Fruit fly (Drosophila melanogaster): ENCODE measurements around the gene Or83c.

Gene Or83c

DNA sequence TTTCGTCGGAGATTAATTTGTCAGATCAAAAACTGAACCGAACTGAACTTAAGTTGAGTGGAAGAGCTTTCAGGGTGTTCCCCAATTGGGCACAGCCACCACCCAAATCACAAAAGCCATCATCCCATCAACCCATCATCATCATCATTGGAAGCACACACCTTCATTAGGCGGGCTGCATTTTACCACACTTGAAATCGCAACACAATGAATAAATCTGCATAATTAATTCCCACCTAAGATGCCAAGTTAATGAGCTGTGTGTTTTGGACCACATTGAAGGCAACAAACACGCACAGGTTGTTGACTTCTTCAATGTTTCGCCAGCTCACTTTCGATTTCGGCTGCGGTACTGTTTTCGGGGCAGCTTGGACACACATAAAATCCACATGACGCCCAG, 27.1 kb upstream of the Or83c start:
- TF ChIP-seq Crg-1 (GFP tag; optimal IDR thresholded peaks at IDR 0.05) = no peak
- TF ChIP-seq CG33017 (tag; optimal IDR thresholded peaks at IDR 0.05) = no peak
- TF ChIP-seq CG7045 (GFP tag; optimal IDR thresholded peaks at IDR 0.05) = no peak
- no peak for TF ChIP-seq toe (GFP tag; optimal IDR thresholded peaks at IDR 0.05)
- no peak for TF ChIP-seq cic (GFP tag; optimal IDR thresholded peaks at IDR 0.05)
- no peak for TF ChIP-seq Mnt (GFP tag; optimal IDR thresholded peaks at IDR 0.05)
- TF ChIP-seq CG12768 (GFP tag; optimal IDR thresholded peaks at IDR 0.05) = no peak
- TF ChIP-seq Clk (GFP tag; optimal IDR thresholded peaks at IDR 0.05) = no peak

- TF ChIP-seq CG7101 (tag; optimal IDR thresholded peaks at IDR 0.05) (no peak), Mnt (GFP tag; optimal IDR thresholded peaks at IDR 0.05) (no peak), Crg-1 (GFP tag; optimal IDR thresholded peaks at IDR 0.05) (no peak), pad (GFP tag; optimal IDR thresholded peaks at IDR 0.05) (no peak), Hr96 (GFP tag; optimal IDR thresholded peaks at IDR 0.05) (no peak), CG11617 (GFP tag; optimal IDR thresholded peaks at IDR 0.05) (no peak), CG14711 (tag; optimal IDR thresholded peaks at IDR 0.05) (no peak), cic (GFP tag; optimal IDR thresholded peaks at IDR 0.05) (no peak), CG1620 (GFP tag; optimal IDR thresholded peaks at IDR 0.05) (no peak)
Measured at dm6 chr3R:6102726-6103125, 24.6 kb upstream of the Or83c start.

DNA sequence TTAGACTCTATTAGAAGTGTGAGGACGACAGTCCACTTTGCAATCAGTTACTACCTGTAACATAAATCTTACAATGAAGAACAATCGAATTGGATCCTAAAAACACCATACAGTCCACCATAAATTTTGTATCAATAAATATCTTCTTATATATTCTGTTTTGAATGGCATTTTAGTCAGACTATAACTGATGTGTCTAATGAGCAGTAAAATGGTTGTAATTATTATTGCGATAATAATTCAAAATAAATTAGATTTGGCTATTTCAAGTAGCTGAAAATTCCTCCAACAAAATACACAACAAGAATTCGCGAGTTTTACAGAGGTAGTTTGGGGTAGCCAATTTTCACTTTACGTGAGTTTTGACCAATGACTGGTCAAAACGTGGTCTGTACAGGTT, 24.2 kb upstream of the Or83c start:
- TF ChIP-seq Clk (GFP tag; optimal IDR thresholded peaks at IDR 0.05) (no peak), CG5204 (GFP tag; optimal IDR thresholded peaks at IDR 0.05) (no peak), toe (GFP tag; optimal IDR thresholded peaks at IDR 0.05) (no peak)

dm6 chr3R:6100764-6101163, 22.7 kb upstream of the Or83c start, which contains the start of gene Gasp:
TSS of gene Gasp (minus strand) at chr3R:6100887.
- TF ChIP-seq kay (GFP tag; ENCODE audit: borderline replicate concordance) (no peak), ovo (GFP tag; optimal IDR thresholded peaks at IDR 0.05) (peak; percentile 2), Clk (GFP tag; optimal IDR thresholded peaks at IDR 0.05) (no peak)

- TF ChIP-seq cic (GFP tag; optimal IDR thresholded peaks at IDR 0.05) (no peak), CG33017 (tag; optimal IDR thresholded peaks at IDR 0.05) (no peak), toe (GFP tag; optimal IDR thresholded peaks at IDR 0.05) (no peak), CG11617 (GFP tag; optimal IDR thresholded peaks at IDR 0.05) (no peak), ovo (GFP tag; optimal IDR thresholded peaks at IDR 0.05) (no peak), CG5204 (GFP tag; optimal IDR thresholded peaks at IDR 0.05) (no peak), Crg-1 (GFP tag; optimal IDR thresholded peaks at IDR 0.05) (no peak), Mnt (GFP tag; optimal IDR thresholded peaks at IDR 0.05) (no peak), CG14711 (tag; optimal IDR thresholded peaks at IDR 0.05) (no peak), CG12768 (GFP tag; optimal IDR thresholded peaks at IDR 0.05) (no peak), kay (GFP tag; ENCODE audit: borderline replicate concordance) (no peak), Clk (GFP tag; optimal IDR thresholded peaks at IDR 0.05) (no peak)
Measured at dm6 chr3R:6098320-6098719, 20.2 kb upstream of the Or83c start.

dm6 chr3R:6097042-6097441, 19.0 kb upstream of the Or83c start:
- TF ChIP-seq CG11617 (GFP tag; optimal IDR thresholded peaks at IDR 0.05) (no peak), tj (GFP tag; optimal IDR thresholded peaks at IDR 0.05) (no peak), ovo (GFP tag; optimal IDR thresholded peaks at IDR 0.05) (no peak), cnc (optimal IDR thresholded peaks at IDR 0.05) (no peak), CG7045 (GFP tag; optimal IDR thresholded peaks at IDR 0.05) (no peak), Crg-1 (GFP tag; optimal IDR thresholded peaks at IDR 0.05) (no peak), CG12768 (GFP tag; optimal IDR thresholded peaks at IDR 0.05) (no peak), CG7101 (tag; optimal IDR thresholded peaks at IDR 0.05) (no peak), toe (GFP tag; optimal IDR thresholded peaks at IDR 0.05) (no peak), kay (GFP tag; ENCODE audit: borderline replicate concordance) (no peak), pad (GFP tag; optimal IDR thresholded peaks at IDR 0.05) (no peak), CG1620 (GFP tag; optimal IDR thresholded peaks at IDR 0.05) (no peak), cic (GFP tag; optimal IDR thresholded peaks at IDR 0.05) (no peak), CG33017 (tag; optimal IDR thresholded peaks at IDR 0.05) (no peak), CG14711 (tag; optimal IDR thresholded peaks at IDR 0.05) (no peak)

- TF ChIP-seq Hr96 (GFP tag; optimal IDR thresholded peaks at IDR 0.05) = no peak
- no peak for TF ChIP-seq CG5204 (GFP tag; optimal IDR thresholded peaks at IDR 0.05)
- no peak for TF ChIP-seq pad (GFP tag; optimal IDR thresholded peaks at IDR 0.05)
- TF ChIP-seq CG7101 (tag; optimal IDR thresholded peaks at IDR 0.05) = no peak
- no peak for TF ChIP-seq CG12768 (GFP tag; optimal IDR thresholded peaks at IDR 0.05)
Measured at dm6 chr3R:6082132-6082531, 4.0 kb upstream of the Or83c start.

DNA sequence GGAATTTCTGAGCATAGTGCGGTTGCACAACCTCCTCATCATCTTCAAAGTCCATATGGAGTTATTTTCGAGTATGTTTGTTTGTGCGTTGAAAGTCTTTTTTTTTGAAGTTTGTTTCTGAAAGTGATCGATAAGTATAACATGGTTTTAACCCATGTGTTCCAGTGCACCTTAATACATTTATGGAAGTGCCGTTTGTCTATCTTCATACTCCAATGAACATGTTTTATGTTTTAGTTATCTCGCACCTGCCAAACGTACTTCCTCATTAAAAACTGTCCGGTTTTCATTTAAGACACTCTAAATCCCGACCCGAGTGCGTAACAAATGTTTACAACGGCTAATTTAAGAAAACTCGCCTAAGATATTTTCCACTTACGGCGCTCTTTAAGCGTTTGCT, 20.6 kb downstream of the Or83c start, which contains the start of gene CG15580:
TSS of gene CG15580 (minus strand) at position 101 of the 400 bp plus-strand sequence.
- no peak for TF ChIP-seq Hr96 (GFP tag; optimal IDR thresholded peaks at IDR 0.05)
- no peak for TF ChIP-seq CG7101 (tag; optimal IDR thresholded peaks at IDR 0.05)
- TF ChIP-seq toe (GFP tag; optimal IDR thresholded peaks at IDR 0.05) = no peak
- TF ChIP-seq CG14711 (tag; optimal IDR thresholded peaks at IDR 0.05) = no peak
- TF ChIP-seq CG5204 (GFP tag; optimal IDR thresholded peaks at IDR 0.05) = no peak
